Fruit fly (Drosophila melanogaster) whole organism, embryonic: ENCODE results near the gene N.

Experiments used
- Asciz ChIP-seq: fragments of 200-800 bp; sonication (Bioruptor generic); optimal IDR thresholded peaks from 2 replicates; lab custom pipeline; 2017; ENCODE audit warnings: missing biosample characterization, mild to moderate bottlenecking, missing genetic modification characterization, missing genetic modification reagents
- Atf-2 ChIP-seq: fragments of 200-800 bp; sonication (Bioruptor generic); optimal IDR thresholded peaks from 2 replicates; lab custom pipeline; 2016; ENCODE audit warnings: missing biosample characterization, missing genetic modification characterization
- Atf6 ChIP-seq: fragments of 200-800 bp; sonication (Bioruptor generic); IDR thresholded peaks from 2 replicates; pipeline ENCODE4 v1.3.6; 2022; ENCODE audit warnings: missing biosample characterization, missing genetic modification characterization
- Bdp1 ChIP-seq: fragments of 200-800 bp; sonication (Bioruptor generic); optimal IDR thresholded peaks from 3 replicates; lab custom pipeline; 2016; ENCODE audit warnings: missing biosample characterization, missing genetic modification characterization
- CG11504 ChIP-seq: fragments of 200-800 bp; sonication (Bioruptor generic); optimal IDR thresholded peaks from 3 replicates; lab custom pipeline; 2019; ENCODE audit warnings: missing biosample characterization, mild to moderate bottlenecking, missing genetic modification characterization, moderate library complexity
- CG12236 ChIP-seq: fragments of 200-800 bp; sonication (Bioruptor generic); optimal IDR thresholded peaks from 2 replicates; lab custom pipeline; 2016; ENCODE audit warnings: missing biosample characterization, missing genetic modification characterization
- CG14710 ChIP-seq: fragments of 200-800 bp; sonication (Bioruptor generic); optimal IDR thresholded peaks from 3 replicates; lab custom pipeline; 2019; ENCODE audit warnings: missing biosample characterization, mild to moderate bottlenecking, missing genetic modification characterization, moderate library complexity
- CG15073 ChIP-seq: fragments of 200-800 bp; sonication (Bioruptor generic); optimal IDR thresholded peaks from 2 replicates; lab custom pipeline; 2016; ENCODE audit warnings: missing biosample characterization, missing genetic modification characterization
- CG16779 ChIP-seq: fragments of 200-800 bp; sonication (Bioruptor generic); IDR thresholded peaks from 2 replicates; pipeline ENCODE4 v1.3.6; 2022; ENCODE audit warnings: missing biosample characterization, missing genetic modification characterization
- CG17802 ChIP-seq: fragments of 200-800 bp; sonication (Bioruptor generic); optimal IDR thresholded peaks from 2 replicates; lab custom pipeline; 2018; ENCODE audit warnings: missing biosample characterization, mild to moderate bottlenecking, missing genetic modification characterization, moderate library complexity
- CG18262 ChIP-seq: fragments of 200-800 bp; optimal IDR thresholded peaks from 3 replicates; lab custom pipeline; 2019; ENCODE audit warnings: missing biosample characterization, mild to moderate bottlenecking, missing genetic modification characterization, moderate library complexity
- CG2116 ChIP-seq: fragments of 200-800 bp; sonication (Bioruptor generic); optimal IDR thresholded peaks from 3 replicates; lab custom pipeline; 2018; ENCODE audit warnings: missing biosample characterization, mild to moderate bottlenecking, missing genetic modification characterization
- CG2202 ChIP-seq: fragments of 200-800 bp; sonication (Bioruptor generic); optimal IDR thresholded peaks from 2 replicates; lab custom pipeline; 2018; ENCODE audit warnings: missing biosample characterization, mild to moderate bottlenecking, missing genetic modification characterization
- CG3065 ChIP-seq: fragments of 200-800 bp; sonication (Bioruptor generic); optimal IDR thresholded peaks from 2 replicates; lab custom pipeline; 2016; ENCODE audit warnings: missing biosample characterization, missing genetic modification characterization
- CG33557 ChIP-seq: fragments of 200-800 bp; sonication (Bioruptor generic); optimal IDR thresholded peaks from 2 replicates; lab custom pipeline; 2019; ENCODE audit warnings: missing biosample characterization, mild to moderate bottlenecking, missing genetic modification characterization, moderate library complexity
- CG5245 ChIP-seq: fragments of 200-800 bp; sonication (Bioruptor generic); optimal IDR thresholded peaks from 3 replicates; lab custom pipeline; 2016; ENCODE audit warnings: missing biosample characterization, missing genetic modification characterization
- CG6175 ChIP-seq: fragments of 200-800 bp; sonication (Bioruptor generic); IDR thresholded peaks from 3 replicates; pipeline ENCODE4 v1.3.6; 2022; ENCODE audit warnings: missing biosample characterization, missing genetic modification characterization
- CG6813 ChIP-seq: fragments of 200-800 bp; sonication (Bioruptor generic); optimal IDR thresholded peaks from 2 replicates; lab custom pipeline; 2017; ENCODE audit warnings: missing biosample characterization, missing genetic modification characterization, mild to moderate bottlenecking, moderate library complexity, missing genetic modification reagents
- CG8290 ChIP-seq, 3 experiments: fragments of 200-800 bp; sonication (Bioruptor generic); optimal IDR thresholded peaks; 2 replicates each; lab custom pipeline; 2016 to 2019; ENCODE audit warnings: missing biosample characterization in 3 of 3, missing genetic modification characterization in 3 of 3, mild to moderate bottlenecking in 2 of 3, moderate library complexity in 1 of 3
- Camta ChIP-seq: fragments of 200-800 bp; sonication (Bioruptor generic); optimal IDR thresholded peaks from 2 replicates; lab custom pipeline; 2016; ENCODE audit warnings: missing biosample characterization, missing genetic modification characterization
- Dref ChIP-seq: fragments of 200-800 bp; sonication (Bioruptor generic); IDR thresholded peaks from 2 replicates; pipeline ENCODE4 v1.3.6; 2022; ENCODE audit warnings: missing biosample characterization, missing genetic modification characterization
- Drgx ChIP-seq: fragments of 200-800 bp; sonication (Bioruptor generic); IDR thresholded peaks from 2 replicates; pipeline ENCODE4 v1.3.6; 2022; ENCODE audit warnings: missing biosample characterization, missing genetic modification characterization
- HHEX ChIP-seq: fragments of 200-800 bp; sonication (Bioruptor generic); optimal IDR thresholded peaks from 3 replicates; lab custom pipeline; 2017; ENCODE audit warnings: missing biosample characterization, mild to moderate bottlenecking, missing genetic modification characterization, missing genetic modification reagents
- Hmx ChIP-seq: fragments of 200-800 bp; sonication (Bioruptor generic); optimal IDR thresholded peaks from 2 replicates; lab custom pipeline; 2016; ENCODE audit warnings: missing biosample characterization, missing genetic modification characterization
- MBD-R2 ChIP-seq: fragments of 200-800 bp; sonication (Bioruptor generic); IDR thresholded peaks from 2 replicates; pipeline ENCODE4 v1.3.6; 2022; ENCODE audit warnings: missing biosample characterization, missing genetic modification characterization
- Rfx ChIP-seq: fragments of 200-800 bp; sonication (Bioruptor generic); IDR thresholded peaks from 2 replicates; pipeline ENCODE4 v1.3.6; 2022; ENCODE audit warnings: missing biosample characterization, missing genetic modification characterization
- Stat92E ChIP-seq, 3 experiments: fragments of >200 bp in 2 of 3; fragments of 200-800 bp in 1 of 3; sonication (Bioruptor generic) in 1 of 3; optimal IDR thresholded peaks; 2 replicates each; lab custom pipeline; 2017 to 2019; ENCODE audit warnings: missing biosample characterization in 3 of 3, missing genetic modification characterization in 3 of 3, mild to moderate bottlenecking in 1 of 3, moderate library complexity in 1 of 3
- ara ChIP-seq: fragments of 200-800 bp; sonication (Bioruptor generic); IDR thresholded peaks from 2 replicates; pipeline ENCODE4 v1.3.6; 2022; ENCODE audit warnings: missing biosample characterization, missing genetic modification characterization
- ase ChIP-seq: fragments of 200-800 bp; sonication (Bioruptor generic); IDR thresholded peaks from 3 replicates; pipeline ENCODE4 v1.3.6; 2022; ENCODE audit warnings: missing biosample characterization, missing genetic modification characterization
- dysf ChIP-seq: fragments of 200-800 bp; sonication (Bioruptor generic); IDR thresholded peaks from 3 replicates; pipeline ENCODE4 v1.3.6; 2022; ENCODE audit warnings: missing biosample characterization, missing genetic modification characterization
- esg ChIP-seq: fragments of 200-800 bp; sonication (Bioruptor generic); conservative IDR thresholded peaks from 2 replicates; pipeline ENCODE4 v1.3.6; 2022; ENCODE audit warnings: missing biosample characterization, missing genetic modification characterization
- eyg ChIP-seq: fragments of 200-800 bp; sonication (Bioruptor generic); optimal IDR thresholded peaks from 3 replicates; lab custom pipeline; 2016; ENCODE audit warnings: missing biosample characterization, missing genetic modification characterization
- fd3F ChIP-seq: fragments of 200-800 bp; sonication (Bioruptor generic); optimal IDR thresholded peaks from 2 replicates; lab custom pipeline; 2018; ENCODE audit warnings: missing biosample characterization, mild to moderate bottlenecking, missing genetic modification characterization, moderate library complexity
- gt ChIP-seq: fragments of 200-800 bp; sonication (Bioruptor generic); IDR thresholded peaks from 2 replicates; pipeline ENCODE4 v1.3.6; 2022; ENCODE audit warnings: missing biosample characterization, missing genetic modification characterization
- hbn ChIP-seq: fragments of 200-800 bp; sonication (Bioruptor generic); IDR thresholded peaks from 2 replicates; pipeline ENCODE4 v1.3.6; 2022; ENCODE audit warnings: missing biosample characterization, missing genetic modification characterization; ENCODE audit not compliant: partially characterized antibody
- hth ChIP-seq: fragments of >200 bp; optimal IDR thresholded peaks from 2 replicates; lab custom pipeline; 2017; ENCODE audit warnings: inconsistent platforms
- inv ChIP-seq: fragments of 200-800 bp; sonication (Bioruptor generic); IDR thresholded peaks from 2 replicates; pipeline ENCODE4 v1.3.6; 2022; ENCODE audit warnings: missing biosample characterization, missing genetic modification characterization; ENCODE audit not compliant: partially characterized antibody
- kay ChIP-seq: fragments of 200-800 bp; sonication (Bioruptor generic); optimal IDR thresholded peaks from 2 replicates; lab custom pipeline; 2016; ENCODE audit warnings: missing biosample characterization, missing genetic modification characterization
- kni ChIP-seq: fragments of 200-800 bp; sonication (Bioruptor generic); optimal IDR thresholded peaks from 3 replicates; lab custom pipeline; 2017; ENCODE audit warnings: mild to moderate bottlenecking, missing biosample characterization, missing genetic modification reagents, missing genetic modification characterization
- lbe ChIP-seq: fragments of 200-800 bp; sonication (Bioruptor generic); optimal IDR thresholded peaks from 2 replicates; lab custom pipeline; 2016; ENCODE audit warnings: missing biosample characterization, mild to moderate bottlenecking, missing genetic modification characterization
- pan ChIP-seq, 4 experiments: fragments of >200 bp in 3 of 4; fragments of 200-800 bp in 1 of 4; sonication (Bioruptor generic) in 1 of 4; optimal IDR thresholded peaks in 3 of 4; IDR thresholded peaks in 1 of 4; 2 replicates each; pipeline versions ENCODE4 v1.3.6 to Lab custom; 2017 to 2022; ENCODE audit warnings: missing biosample characterization in 2 of 4, missing genetic modification characterization in 2 of 4, mixed read lengths in 1 of 4
- pum ChIP-seq: fragments of 200-800 bp; sonication (Bioruptor generic); optimal IDR thresholded peaks from 2 replicates; lab custom pipeline; 2016; ENCODE audit warnings: missing biosample characterization, missing genetic modification characterization
- ranshi ChIP-seq: fragments of 200-800 bp; sonication (Bioruptor generic); IDR thresholded peaks from 2 replicates; pipeline ENCODE4 v1.3.6; 2022; ENCODE audit warnings: missing biosample characterization, missing genetic modification characterization
- scrt ChIP-seq: fragments of 200-800 bp; sonication (Bioruptor generic); optimal IDR thresholded peaks from 2 replicates; lab custom pipeline; 2018; ENCODE audit warnings: missing biosample characterization, mild to moderate bottlenecking, missing genetic modification characterization, moderate library complexity
- sim ChIP-seq: fragments of 200-800 bp; sonication (Bioruptor generic); IDR thresholded peaks from 2 replicates; pipeline ENCODE4 v1.3.6; 2022; ENCODE audit warnings: missing biosample characterization, missing genetic modification characterization
- tgo ChIP-seq: fragments of 200-800 bp; sonication (Bioruptor generic); IDR thresholded peaks from 3 replicates; pipeline ENCODE4 v1.3.6; 2022; ENCODE audit warnings: missing biosample characterization, missing genetic modification characterization
- unpg ChIP-seq: fragments of 200-800 bp; sonication (Bioruptor generic); optimal IDR thresholded peaks from 3 replicates; lab custom pipeline; 2018; ENCODE audit warnings: missing biosample characterization, mild to moderate bottlenecking, missing genetic modification characterization, moderate library complexity
- vvl ChIP-seq: fragments of 200-800 bp; sonication (Bioruptor generic); IDR thresholded peaks from 2 replicates; pipeline ENCODE4 v1.3.6; 2022; ENCODE audit warnings: missing biosample characterization, missing genetic modification characterization
- zen ChIP-seq: fragments of 200-800 bp; sonication (Bioruptor generic); optimal IDR thresholded peaks from 3 replicates; lab custom pipeline; 2018; ENCODE audit warnings: missing biosample characterization, mild to moderate bottlenecking, missing genetic modification characterization, moderate library complexity

Gene N

dm6 chrX:3143235-3144030 is 8.8 kb downstream of the N start (continued):
- TF ChIP-seq dysf (no peak), inv (GFP tag; lab: Robert Waterston, UW) (no peak), CG14710 (tag; lab: Kevin White, UChicago) (no peak), Bdp1 (GFP tag; lab: Kevin White, UChicago) (no peak), CG5245 (GFP tag; lab: Kevin White, UChicago) (no peak), CG2116 (GFP tag; lab: Kevin White, UChicago) (no peak), fd3F (GFP tag; lab: Kevin White, UChicago) (no peak), gt (no peak), Atf-2 (GFP tag; lab: Kevin White, UChicago) (no peak), scrt (GFP tag; lab: Kevin White, UChicago) (no peak), CG6813 (GFP tag; lab: Kevin White, UChicago) (no peak), Stat92E (GFP tag; optimal IDR thresholded peaks at IDR 0.05; lab: Kevin White, UChicago) (no peak), hbn (GFP tag; lab: Robert Waterston, UW) (no peak), Dref (GFP tag; lab: Robert Waterston, UW) (no peak), pum (GFP tag; lab: Kevin White, UChicago) (no peak), Asciz (GFP tag; lab: Kevin White, UChicago) (no peak), Atf6 (no peak), CG12236 (no peak), CG33557 (no peak), kni (GFP tag; lab: Kevin White, UChicago) (peak; percentile 46), eyg (GFP tag; lab: Kevin White, UChicago) (no peak), CG2202 (tag; lab: Kevin White, UChicago) (no peak), sim (GFP tag; lab: Robert Waterston, UW) (no peak), CG15073 (GFP tag; lab: Kevin White, UChicago) (no peak), CG8290 (GFP tag; optimal IDR thresholded peaks at IDR 0.05; lab: Kevin White, UChicago) (no peak), CG8290 (tag; optimal IDR thresholded peaks at IDR 0.05; lab: Kevin White, UChicago) (no peak), zen (tag; lab: Kevin White, UChicago) (no peak), Camta (no peak), Hmx (GFP tag; lab: Kevin White, UChicago) (no peak), unpg (GFP tag; lab: Kevin White, UChicago) (peak; percentile 2), ase (GFP tag; lab: Robert Waterston, UW) (0 out of 3 replicates have a peak, but pooled peaks have one; percentile 20)

dm6 chrX:3146995-3147394 is 12.3 kb downstream of the N start:
- TF ChIP-seq hth (no peak), esg (no peak), CG16779 (GFP tag; lab: Robert Waterston, UW) (no peak), MBD-R2 (GFP tag; lab: Robert Waterston, UW) (no peak), lbe (GFP tag; lab: Kevin White, UChicago) (peak; percentile 55), CG6813 (GFP tag; lab: Kevin White, UChicago) (no peak), tgo (GFP tag; lab: Robert Waterston, UW) (0 out of 3 replicates have a peak, but pooled peaks have one; percentile 17), CG18262 (no peak), kay (GFP tag; lab: Kevin White, UChicago) (no peak), vvl (GFP tag; lab: Robert Waterston, UW) (peak; percentile 46; the same call in 1 of the 2 replicates), CG17802 (tag; lab: Kevin White, UChicago) (no peak), HHEX (GFP tag; lab: Kevin White, UChicago) (no peak), CG11504 (tag; lab: Kevin White, UChicago) (peak; percentile 8), CG3065 (GFP tag; lab: Kevin White, UChicago) (no peak), CG6175 (GFP tag; lab: Robert Waterston, UW) (no peak), Drgx (peak; percentile 66), ranshi (GFP tag; lab: Robert Waterston, UW) (0 out of 2 replicates have a peak, but pooled peaks have one; percentile 16), Rfx (GFP tag; lab: Robert Waterston, UW) (peak; percentile 56), pan (optimal IDR thresholded peaks at IDR 0.05; lab: Kevin White, UChicago) (no peak), pan (GFP tag; optimal IDR thresholded peaks at IDR 0.05 in 1 of 2, IDR thresholded peaks at IDR 0.05 in 1 of 2) (peak in 1 of 2 experiments; percentile 18), ara (GFP tag; lab: Robert Waterston, UW) (0 out of 2 replicates have a peak, but pooled peaks have one; percentile 34), pum (GFP tag; lab: Kevin White, UChicago) (no peak)
